Fruit fly (Drosophila melanogaster) whole organism, prepupa: ENCODE data around the gene CG13116.

Source experiments
- Blimp-1 ChIP-seq: fragments of 200-800 bp; sonication (Bioruptor generic); optimal IDR thresholded peaks from 3 replicates; lab custom pipeline; 2017; ENCODE audit warnings: missing biosample characterization, missing genetic modification characterization, mild to moderate bottlenecking, moderate library complexity, missing genetic modification reagents
- CG10631 ChIP-seq: fragments of 200-800 bp; sonication (Bioruptor generic); optimal IDR thresholded peaks from 2 replicates; lab custom pipeline; 2016; ENCODE audit warnings: missing biosample characterization, missing genetic modification characterization
- CG10669 ChIP-seq: fragments of 200-800 bp; sonication (Bioruptor generic); optimal IDR thresholded peaks from 3 replicates; lab custom pipeline; 2018; ENCODE audit warnings: missing biosample characterization, mild to moderate bottlenecking, missing genetic modification characterization, moderate library complexity
- CG11294 ChIP-seq: fragments of 200-800 bp; sonication (Bioruptor generic); IDR thresholded peaks from 2 replicates; pipeline ENCODE4 v1.3.6; 2022; ENCODE audit warnings: missing biosample characterization, missing genetic modification characterization
- CG11762 ChIP-seq: fragments of 200-800 bp; sonication (Bioruptor generic); optimal IDR thresholded peaks from 3 replicates; lab custom pipeline; 2016; ENCODE audit warnings: missing biosample characterization, missing genetic modification characterization; ENCODE audit not compliant: insufficient read depth
- CG11902 ChIP-seq: fragments of 200-800 bp; sonication (Bioruptor generic); optimal IDR thresholded peaks from 3 replicates; lab custom pipeline; 2016; ENCODE audit warnings: missing biosample characterization, missing genetic modification characterization
- CG15336 ChIP-seq: fragments of 200-800 bp; sonication (Bioruptor generic); IDR thresholded peaks from 2 replicates; pipeline ENCODE4 v1.3.6; 2022; ENCODE audit warnings: missing biosample characterization, missing genetic modification characterization
- CG16779 ChIP-seq: fragments of 200-800 bp; sonication (Bioruptor generic); optimal IDR thresholded peaks from 3 replicates; lab custom pipeline; 2017; ENCODE audit warnings: missing biosample characterization, mild to moderate bottlenecking, missing genetic modification characterization
- CG3032 ChIP-seq: fragments of 200-800 bp; optimal IDR thresholded peaks from 2 replicates; lab custom pipeline; 2019; ENCODE audit warnings: missing biosample characterization, mild to moderate bottlenecking, missing genetic modification characterization, moderate library complexity
- CG31627 ChIP-seq: fragments of 200-800 bp; sonication (Bioruptor generic); optimal IDR thresholded peaks from 3 replicates; lab custom pipeline; 2016; ENCODE audit warnings: missing biosample characterization, missing genetic modification characterization
- CG32006 ChIP-seq: fragments of 200-800 bp; sonication (Bioruptor generic); optimal IDR thresholded peaks from 3 replicates; lab custom pipeline; 2017; ENCODE audit warnings: missing biosample characterization, mild to moderate bottlenecking, missing genetic modification characterization
- CG4318 ChIP-seq: fragments of 200-800 bp; sonication (Bioruptor generic); optimal IDR thresholded peaks from 3 replicates; lab custom pipeline; 2017; ENCODE audit warnings: missing biosample characterization, mild to moderate bottlenecking, missing genetic modification characterization
- CG6163 ChIP-seq: fragments of 200-800 bp; sonication (Bioruptor generic); IDR thresholded peaks from 3 replicates; pipeline ENCODE4 v1.3.6; 2022; ENCODE audit warnings: missing biosample characterization, missing genetic modification characterization
- CG6276 ChIP-seq: fragments of 200-800 bp; sonication (Bioruptor generic); optimal IDR thresholded peaks from 2 replicates; lab custom pipeline; 2017; ENCODE audit warnings: missing biosample characterization, mild to moderate bottlenecking, missing genetic modification characterization
- CG6792 ChIP-seq: fragments of 200-800 bp; sonication (Bioruptor generic); optimal IDR thresholded peaks from 3 replicates; lab custom pipeline; 2016; ENCODE audit warnings: missing biosample characterization, missing genetic modification characterization
- CG6808 ChIP-seq: fragments of 200-800 bp; sonication (Bioruptor generic); optimal IDR thresholded peaks from 3 replicates; lab custom pipeline; 2017; ENCODE audit warnings: missing biosample characterization, missing genetic modification characterization, mild to moderate bottlenecking, moderate library complexity, missing genetic modification reagents
- CG6854 ChIP-seq: fragments of 200-800 bp; sonication (Bioruptor generic); optimal IDR thresholded peaks from 2 replicates; lab custom pipeline; 2017; ENCODE audit warnings: missing biosample characterization, mild to moderate bottlenecking, missing genetic modification characterization
- CG7368 ChIP-seq: fragments of 200-800 bp; sonication (Bioruptor generic); optimal IDR thresholded peaks from 3 replicates; lab custom pipeline; 2016; ENCODE audit warnings: missing biosample characterization, missing genetic modification characterization
- CG8319 ChIP-seq: fragments of 200-800 bp; sonication (Bioruptor generic); optimal IDR thresholded peaks from 3 replicates; lab custom pipeline; 2016; ENCODE audit warnings: missing biosample characterization, missing genetic modification characterization
- CG9139 ChIP-seq: fragments of 200-800 bp; sonication (Bioruptor generic); optimal IDR thresholded peaks from 3 replicates; lab custom pipeline; 2017; ENCODE audit warnings: missing biosample characterization, mild to moderate bottlenecking, missing genetic modification characterization
- Eip75B ChIP-seq: fragments of 200-800 bp; sonication (Bioruptor generic); optimal IDR thresholded peaks from 3 replicates; lab custom pipeline; 2016; ENCODE audit warnings: missing biosample characterization, missing genetic modification characterization
- Eip93F ChIP-seq: fragments of 200-800 bp; sonication (Bioruptor generic); optimal IDR thresholded peaks from 2 replicates; lab custom pipeline; 2016; ENCODE audit warnings: missing biosample characterization, mild to moderate bottlenecking, missing genetic modification characterization
- Ets21C ChIP-seq: fragments of 200-800 bp; sonication (Bioruptor generic); optimal IDR thresholded peaks from 3 replicates; lab custom pipeline; 2016; ENCODE audit warnings: missing biosample characterization, missing genetic modification characterization
- Ets96B ChIP-seq: fragments of 200-800 bp; optimal IDR thresholded peaks from 2 replicates; lab custom pipeline; 2019; ENCODE audit warnings: missing biosample characterization, mild to moderate bottlenecking, missing genetic modification characterization, moderate library complexity
- Gug ChIP-seq: fragments of 200-800 bp; sonication (Bioruptor generic); IDR thresholded peaks from 2 replicates; pipeline ENCODE4 v1.3.6; 2022; ENCODE audit warnings: missing biosample characterization, missing genetic modification characterization
- Hr39 ChIP-seq: fragments of 200-800 bp; sonication (Bioruptor generic); optimal IDR thresholded peaks from 2 replicates; lab custom pipeline; 2016; ENCODE audit warnings: missing biosample characterization, missing genetic modification characterization
- Hr4 ChIP-seq: fragments of 200-800 bp; sonication (Bioruptor generic); optimal IDR thresholded peaks from 3 replicates; lab custom pipeline; 2016; ENCODE audit warnings: missing biosample characterization, missing genetic modification characterization
- Met ChIP-seq: fragments of 200-800 bp; sonication (Bioruptor generic); optimal IDR thresholded peaks from 3 replicates; lab custom pipeline; 2016; ENCODE audit warnings: missing biosample characterization, missing genetic modification characterization
- OdsH ChIP-seq: fragments of 200-800 bp; sonication (Bioruptor generic); optimal IDR thresholded peaks from 3 replicates; lab custom pipeline; 2016; ENCODE audit warnings: missing biosample characterization, missing genetic modification characterization
- Sox15 ChIP-seq: fragments of 200-800 bp; sonication (Bioruptor generic); optimal IDR thresholded peaks from 3 replicates; lab custom pipeline; 2016; ENCODE audit warnings: missing biosample characterization, missing genetic modification characterization
- achi ChIP-seq: fragments of 200-800 bp; sonication (Bioruptor generic); optimal IDR thresholded peaks from 3 replicates; lab custom pipeline; 2016; ENCODE audit warnings: missing biosample characterization, missing genetic modification characterization
- acj6 ChIP-seq: fragments of 200-800 bp; sonication (Bioruptor generic); optimal IDR thresholded peaks from 3 replicates; lab custom pipeline; 2016; ENCODE audit warnings: missing biosample characterization, missing genetic modification characterization
- dac ChIP-seq: fragments of 200-800 bp; sonication (Bioruptor generic); optimal IDR thresholded peaks from 2 replicates; lab custom pipeline; 2017; ENCODE audit warnings: missing biosample characterization, mild to moderate bottlenecking, missing genetic modification characterization
- eg ChIP-seq: fragments of 200-800 bp; sonication (Bioruptor generic); IDR thresholded peaks from 3 replicates; pipeline ENCODE4 v1.3.6; 2022; ENCODE audit warnings: missing biosample characterization, missing genetic modification characterization
- fd85E ChIP-seq: fragments of 200-800 bp; sonication (Bioruptor generic); optimal IDR thresholded peaks from 3 replicates; lab custom pipeline; 2016; ENCODE audit warnings: missing biosample characterization, missing genetic modification characterization
- fkh ChIP-seq: fragments of 200-800 bp; sonication (Bioruptor generic); optimal IDR thresholded peaks from 3 replicates; lab custom pipeline; 2017; ENCODE audit warnings: missing biosample characterization, mild to moderate bottlenecking, missing genetic modification characterization, moderate library complexity
- lz ChIP-seq: fragments of 200-800 bp; sonication (Bioruptor generic); optimal IDR thresholded peaks from 3 replicates; lab custom pipeline; 2016; ENCODE audit warnings: missing biosample characterization, missing genetic modification characterization
- net ChIP-seq: fragments of 200-800 bp; sonication (Bioruptor generic); optimal IDR thresholded peaks from 3 replicates; lab custom pipeline; 2016; ENCODE audit warnings: missing biosample characterization, missing genetic modification characterization
- pdm3 ChIP-seq: fragments of 200-800 bp; sonication (Bioruptor generic); optimal IDR thresholded peaks from 3 replicates; lab custom pipeline; 2016; ENCODE audit warnings: missing biosample characterization, missing genetic modification characterization
- salr ChIP-seq, 2 experiments: fragments of 200-800 bp; sonication (Bioruptor generic); optimal IDR thresholded peaks; 3 replicates each; lab custom pipeline; 2016 to 2018; ENCODE audit warnings: missing biosample characterization in 2 of 2, missing genetic modification characterization in 2 of 2, mild to moderate bottlenecking in 1 of 2
- spab ChIP-seq: fragments of 200-800 bp; sonication (Bioruptor generic); optimal IDR thresholded peaks from 2 replicates; lab custom pipeline; 2017; ENCODE audit warnings: missing biosample characterization, mild to moderate bottlenecking, missing genetic modification characterization, missing genetic modification reagents
- ss ChIP-seq, 2 experiments: fragments of 200-800 bp; sonication (Bioruptor generic); optimal IDR thresholded peaks; 2 replicates in 1 of 2; 3 replicates in 1 of 2; lab custom pipeline; 2017 to 2018; ENCODE audit warnings: mild to moderate bottlenecking in 2 of 2, missing biosample characterization in 2 of 2, missing genetic modification characterization in 2 of 2, moderate library complexity in 1 of 2
- svp ChIP-seq: fragments of 200-800 bp; sonication (Bioruptor generic); peaks from one replicate; lab custom pipeline; 2016; ENCODE audit warnings: missing biosample characterization, missing genetic modification characterization
- topi ChIP-seq: fragments of 200-800 bp; sonication (Bioruptor generic); optimal IDR thresholded peaks from 3 replicates; lab custom pipeline; 2016; ENCODE audit warnings: missing biosample characterization, missing genetic modification characterization

The CG13116 gene

dm6 chr2L:9774980-9775628, 45.4 kb downstream of the CG13116 start, which contains the start of the genes ppk11 and ppk16:
TSS of gene ppk11 (minus strand) at chr2L:9775030.
TSS of gene ppk16 (minus strand) at chr2L:9775030.
- no peak for TF ChIP-seq CG9139 (GFP tag; lab: Kevin White, UChicago)
- peak; percentile 86 for TF ChIP-seq fkh (GFP tag; lab: Kevin White, UChicago)
- TF ChIP-seq, all 60 proteins: peak for 1

dm6 chr2L:9777927-9778326, 48.2 kb downstream of the CG13116 start:
- TF ChIP-seq CG31627 (GFP tag; lab: Kevin White, UChicago) (no peak), CG32006 (GFP tag; lab: Kevin White, UChicago) (no peak), CG8319 (GFP tag; lab: Kevin White, UChicago) (no peak), svp (GFP tag; lab: Kevin White, UChicago) (peak; percentile 69), Hr4 (GFP tag; lab: Kevin White, UChicago) (no peak), net (GFP tag; lab: Kevin White, UChicago) (no peak)

- peak; percentile 67 for TF ChIP-seq svp (GFP tag; lab: Kevin White, UChicago)
- TF ChIP-seq fkh (GFP tag; lab: Kevin White, UChicago) = peak; percentile 37
- TF ChIP-seq CG11902 = no peak
- TF ChIP-seq, all 60 proteins: peak for 2
Observed at dm6 chr2L:9778416-9778815, 48.7 kb downstream of the CG13116 start.

dm6 chr2L:9779147-9779546, 49.4 kb downstream of the CG13116 start:
- no peak for TF ChIP-seq spab (GFP tag; lab: Kevin White, UChicago)
- no peak for TF ChIP-seq Ets21C (GFP tag; lab: Kevin White, UChicago)
- no peak for TF ChIP-seq CG6808
- no peak for TF ChIP-seq Ets96B (tag; lab: Kevin White, UChicago)
- no peak for TF ChIP-seq CG10669 (GFP tag; lab: Kevin White, UChicago)
- TF ChIP-seq Hr39 (GFP tag; lab: Kevin White, UChicago) = no peak
- TF ChIP-seq CG8319 (GFP tag; lab: Kevin White, UChicago) = no peak
- no peak for TF ChIP-seq CG6163
- TF ChIP-seq pdm3 (GFP tag; lab: Kevin White, UChicago) = peak; percentile 14
- TF ChIP-seq Met (GFP tag; lab: Kevin White, UChicago) = peak; percentile 3
- peak; percentile 49 for TF ChIP-seq Hr4 (GFP tag; lab: Kevin White, UChicago)
- peak; percentile 22 for TF ChIP-seq Eip75B
- TF ChIP-seq achi (GFP tag; lab: Kevin White, UChicago) = no peak
- no peak for TF ChIP-seq lz (GFP tag; lab: Kevin White, UChicago)
- TF ChIP-seq CG6854 (GFP tag; lab: Kevin White, UChicago) = no peak
- TF ChIP-seq CG7368 (GFP tag; lab: Kevin White, UChicago) = no peak
- TF ChIP-seq CG6276 (GFP tag; lab: Kevin White, UChicago) = no peak
- no peak for TF ChIP-seq CG4318
- TF ChIP-seq acj6 (GFP tag; lab: Kevin White, UChicago) = peak; percentile 12
- TF ChIP-seq CG32006 (GFP tag; lab: Kevin White, UChicago) = peak; percentile 68
- TF ChIP-seq eg (GFP tag; lab: Robert Waterston, UW) = no peak
- TF ChIP-seq fd85E (GFP tag; lab: Kevin White, UChicago) = no peak
- no peak for TF ChIP-seq Eip93F (GFP tag; lab: Kevin White, UChicago)
- TF ChIP-seq Sox15 (GFP tag; lab: Kevin White, UChicago) = no peak
- TF ChIP-seq CG3032 (tag; lab: Kevin White, UChicago) = no peak
- no peak for TF ChIP-seq CG11762 (GFP tag; lab: Kevin White, UChicago)
- TF ChIP-seq CG16779 (tag; lab: Kevin White, UChicago) = no peak
- no peak for TF ChIP-seq Blimp-1 (GFP tag; lab: Kevin White, UChicago)
- peak; percentile 49; the same call in 1 of the 2 replicates for TF ChIP-seq CG15336 (GFP tag; lab: Robert Waterston, UW)
- TF ChIP-seq CG31627 (GFP tag; lab: Kevin White, UChicago) = no peak
- TF ChIP-seq CG11294 (GFP tag; lab: Robert Waterston, UW) = no peak
- TF ChIP-seq CG10631 (GFP tag; lab: Kevin White, UChicago) = no peak
- peak; percentile 0 for TF ChIP-seq dac (GFP tag; lab: Kevin White, UChicago)
- no peak for TF ChIP-seq ss (GFP tag; optimal IDR thresholded peaks at IDR 0.05; lab: Kevin White, UChicago)
- no peak for TF ChIP-seq topi (GFP tag; lab: Kevin White, UChicago)
- TF ChIP-seq CG6792 (GFP tag; lab: Kevin White, UChicago) = no peak
- TF ChIP-seq net (GFP tag; lab: Kevin White, UChicago) = no peak
- TF ChIP-seq OdsH (GFP tag; lab: Kevin White, UChicago) = peak; percentile 13
- no peak for TF ChIP-seq salr (GFP tag; optimal IDR thresholded peaks at IDR 0.05; lab: Kevin White, UChicago)
- no peak for TF ChIP-seq Gug (GFP tag; lab: Robert Waterston, UW)
